Worm (Caenorhabditis elegans) whole organism, young adult: ENCODE measurements around the gene str-121.
A peak's percentile ranks its signal among the peaks of the same experiment; 100 is the strongest.

Experiments
- B0261.1 ChIP-seq: sonication (generic microtip); optimal IDR thresholded peaks from 2 replicates; lab custom pipeline; 2016; ENCODE audit warnings: mild to moderate bottlenecking, missing genetic modification characterization, moderate library complexity, missing compliant biosample characterization
- B0336.3 ChIP-seq: fragments of 200-800 bp; sonication (Bioruptor generic); IDR thresholded peaks from 2 replicates; pipeline ENCODE4 v1.3.6; 2022; ENCODE audit warnings: missing genetic modification characterization, missing compliant biosample characterization
- F23B12.7 ChIP-seq: sonication (generic microtip); optimal IDR thresholded peaks from 2 replicates; lab custom pipeline; 2017; ENCODE audit warnings: missing genetic modification characterization, mild to moderate bottlenecking, missing compliant biosample characterization, antibody characterized with exemption, moderate library complexity; ENCODE audit not compliant: insufficient read depth
- T07F8.4 ChIP-seq: sonication (generic microtip); optimal IDR thresholded peaks from 2 replicates; lab custom pipeline; 2016; ENCODE audit warnings: mild to moderate bottlenecking, missing genetic modification characterization, moderate library complexity, missing compliant biosample characterization
- Y95B8A.8 ChIP-seq: fragments of 200-800 bp; sonication (Bioruptor generic); IDR thresholded peaks from 2 replicates; pipeline ENCODE4 v1.3.6; 2022; ENCODE audit warnings: missing genetic modification reagents, missing genetic modification characterization, missing compliant biosample characterization
- aptf-2 ChIP-seq: fragments of 200-800 bp; sonication (Bioruptor generic); conservative IDR thresholded peaks from 2 replicates; pipeline ENCODE4 v1.3.6; 2022; ENCODE audit warnings: missing genetic modification reagents, missing genetic modification characterization, missing compliant biosample characterization
- aptf-3 ChIP-seq: fragments of 200-800 bp; sonication (Bioruptor generic); IDR thresholded peaks from 2 replicates; pipeline ENCODE4 v1.3.6; 2022; ENCODE audit warnings: missing genetic modification characterization, missing compliant biosample characterization
- atf-7 ChIP-seq: sonication (generic microtip); optimal IDR thresholded peaks from 2 replicates; lab custom pipeline; 2017; ENCODE audit warnings: mild to moderate bottlenecking, missing genetic modification characterization, missing compliant biosample characterization
- attf-3 ChIP-seq: fragments of 200-800 bp; sonication (Bioruptor generic); conservative IDR thresholded peaks from 2 replicates; pipeline ENCODE4 v1.3.6; 2022; ENCODE audit warnings: missing genetic modification reagents, missing genetic modification characterization, missing compliant biosample characterization
- attf-5 ChIP-seq: fragments of 200-800 bp; sonication (Bioruptor generic); optimal IDR thresholded peaks from 2 replicates; lab custom pipeline; 2018; ENCODE audit warnings: mild to moderate bottlenecking, missing genetic modification characterization, missing compliant biosample characterization
- cebp-2 ChIP-seq: fragments of 200-800 bp; sonication (Bioruptor generic); IDR thresholded peaks from 2 replicates; pipeline ENCODE4 v1.3.6; 2022; ENCODE audit warnings: missing genetic modification characterization, missing compliant biosample characterization
- ceh-40 ChIP-seq: fragments of 200-800 bp; sonication (Bioruptor generic); IDR thresholded peaks from 2 replicates; pipeline ENCODE4 v1.3.6; 2022; ENCODE audit warnings: missing genetic modification characterization, missing compliant biosample characterization
- egl-18 ChIP-seq: fragments of 200-800 bp; sonication (Bioruptor generic); IDR thresholded peaks from 2 replicates; pipeline ENCODE4 v1.3.6; 2022; ENCODE audit warnings: missing genetic modification reagents, missing genetic modification characterization, missing compliant biosample characterization
- ekl-4 ChIP-seq: fragments of 200-800 bp; sonication (Bioruptor generic); IDR thresholded peaks from 2 replicates; pipeline ENCODE4 v1.3.6; 2022; ENCODE audit warnings: missing genetic modification reagents, missing genetic modification characterization, missing compliant biosample characterization
- hlh-12 ChIP-seq: sonication (generic microtip); optimal IDR thresholded peaks from 2 replicates; lab custom pipeline; 2016; ENCODE audit warnings: missing genetic modification characterization, missing compliant biosample characterization
- let-526 ChIP-seq: fragments of 200-800 bp; sonication (Bioruptor generic); IDR thresholded peaks from 2 replicates; pipeline ENCODE4 v1.3.6; 2022; ENCODE audit warnings: missing genetic modification reagents, missing genetic modification characterization, missing compliant biosample characterization
- lin-26 ChIP-seq: fragments of 200-800 bp; sonication (Bioruptor generic); IDR thresholded peaks from 2 replicates; pipeline ENCODE4 v1.3.6; 2022; ENCODE audit warnings: missing genetic modification reagents, missing genetic modification characterization, missing compliant biosample characterization
- lin-35 ChIP-seq, 3 experiments: fragments of 150-350 bp in 2 of 3; sonication (generic microtip) in 1 of 3; optimal IDR thresholded peaks; 2 replicates each; lab custom pipeline; 2014 to 2018; ENCODE audit warnings: missing biosample characterization in 3 of 3, missing genetic modification characterization in 3 of 3, missing genetic modification reagents in 3 of 3
- lsl-1 ChIP-seq: fragments of 200-800 bp; sonication (Bioruptor generic); optimal IDR thresholded peaks from 2 replicates; lab custom pipeline; 2018; ENCODE audit warnings: mild to moderate bottlenecking, missing genetic modification characterization, moderate library complexity, missing compliant biosample characterization
- mcd-1 ChIP-seq: fragments of 200-800 bp; sonication (Bioruptor generic); IDR thresholded peaks from 2 replicates; pipeline ENCODE4 v1.3.6; 2022; ENCODE audit warnings: missing genetic modification reagents, missing genetic modification characterization, missing compliant biosample characterization
- mel-28 ChIP-seq: sonication (generic microtip); optimal IDR thresholded peaks from 2 replicates; lab custom pipeline; 2016; ENCODE audit warnings: borderline replicate concordance, mild to moderate bottlenecking, missing genetic modification characterization, missing compliant biosample characterization
- mxl-1 ChIP-seq: sonication (generic microtip); optimal IDR thresholded peaks from 2 replicates; lab custom pipeline; 2016; ENCODE audit warnings: missing genetic modification characterization, missing compliant biosample characterization
- nfyb-1 ChIP-seq: fragments of 200-800 bp; sonication (Bioruptor generic); IDR thresholded peaks from 2 replicates; pipeline ENCODE4 v1.3.6; 2022; ENCODE audit warnings: missing genetic modification reagents, missing genetic modification characterization, missing compliant biosample characterization
- nhr-179 ChIP-seq: sonication (generic microtip); optimal IDR thresholded peaks from 2 replicates; lab custom pipeline; 2016; ENCODE audit warnings: mild to moderate bottlenecking, missing genetic modification characterization, missing compliant biosample characterization
- pbrm-1 ChIP-seq: fragments of 200-800 bp; sonication (Bioruptor generic); IDR thresholded peaks from 2 replicates; pipeline ENCODE4 v1.3.6; 2022; ENCODE audit warnings: missing genetic modification reagents, missing genetic modification characterization, missing compliant biosample characterization
- rec-8 ChIP-seq, 2 experiments: sonication (generic microtip); optimal IDR thresholded peaks; 2 replicates each; lab custom pipeline; 2016; ENCODE audit warnings: mild to moderate bottlenecking in 2 of 2, missing genetic modification characterization in 2 of 2, missing genetic modification reagents in 2 of 2, missing genotype in 2 of 2, missing biosample characterization in 1 of 2, missing compliant biosample characterization in 1 of 2, moderate library complexity in 1 of 2
- tbx-9 ChIP-seq: sonication (generic microtip); optimal IDR thresholded peaks from 2 replicates; lab custom pipeline; 2016; ENCODE audit warnings: borderline replicate concordance, missing genetic modification characterization, inconsistent platforms, missing compliant biosample characterization
- unc-62 ChIP-seq: fragments of 150-350 bp; optimal IDR thresholded peaks from 2 replicates; lab custom pipeline; 2014; ENCODE audit warnings: missing biosample characterization, missing genetic modification reagents, missing genetic modification characterization
- ztf-6 ChIP-seq: fragments of 200-800 bp; sonication (Bioruptor generic); IDR thresholded peaks from 2 replicates; pipeline ENCODE4 v1.3.6; 2022; ENCODE audit warnings: missing genetic modification reagents, missing genetic modification characterization, missing compliant biosample characterization

str-121 gene

DNA sequence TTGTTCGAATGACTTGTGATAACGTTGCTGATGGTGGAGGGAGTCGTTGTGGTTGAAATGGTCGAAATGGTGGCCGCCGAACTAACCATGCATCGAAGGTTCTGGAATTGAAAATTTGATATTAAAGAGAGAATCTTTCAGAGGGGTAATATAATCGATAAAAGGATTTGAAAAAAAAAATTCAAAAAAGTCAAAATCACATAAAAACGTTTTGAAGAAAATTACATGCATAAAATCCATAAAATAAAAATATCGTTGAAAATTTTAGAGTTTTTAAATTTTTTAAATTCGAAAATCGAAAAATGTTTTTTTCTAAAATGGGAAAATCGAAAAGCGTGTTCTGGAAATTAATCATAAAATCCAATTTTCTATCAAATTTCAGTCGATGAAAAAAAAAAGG is 27.1 kb upstream of the str-121 start, which contains the start of gene npr-5:
npr-5 (minus strand) TSS at position 101 of the 400 bp plus-strand sequence.
- TF ChIP-seq egl-18 (GFP tag; lab: Robert Waterston, UW), result no peak
- no peak for TF ChIP-seq Y95B8A.8
- no peak for TF ChIP-seq lsl-1 (GFP tag; lab: Kevin White, UChicago)
- no peak for TF ChIP-seq mcd-1 (GFP tag; lab: Robert Waterston, UW)

DNA sequence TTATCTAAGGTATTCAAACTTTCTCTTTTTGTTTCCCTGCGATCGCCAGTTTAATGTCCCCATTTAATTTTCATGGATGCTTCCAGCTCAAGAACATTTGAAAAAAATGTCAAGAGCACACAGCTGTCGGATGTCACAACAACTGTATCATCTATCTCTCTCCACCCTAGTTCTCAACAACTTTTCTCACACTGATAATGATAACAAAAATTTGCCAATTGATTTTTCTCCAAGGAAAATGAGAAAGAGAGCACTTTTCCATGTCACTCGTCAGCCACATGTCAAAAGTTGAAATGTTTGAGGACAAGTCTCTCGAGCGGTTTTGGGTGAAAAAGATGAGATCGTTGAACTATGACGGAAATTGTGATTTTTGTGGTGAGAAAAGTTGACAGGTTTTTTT is 26.6 kb upstream of the str-121 start:
- TF ChIP-seq atf-7 (no peak), aptf-2 (GFP tag; lab: Robert Waterston, UW) (no peak), pbrm-1 (GFP tag; lab: Robert Waterston, UW) (no peak), nhr-179 (tag; lab: Kevin White, UChicago) (no peak), tbx-9 (tag; lab: Kevin White, UChicago) (no peak), ekl-4 (GFP tag; lab: Robert Waterston, UW) (no peak), cebp-2 (GFP tag; lab: Robert Waterston, UW) (no peak)
- TF ChIP-seq, all 124 proteins: peak for 0

DNA sequence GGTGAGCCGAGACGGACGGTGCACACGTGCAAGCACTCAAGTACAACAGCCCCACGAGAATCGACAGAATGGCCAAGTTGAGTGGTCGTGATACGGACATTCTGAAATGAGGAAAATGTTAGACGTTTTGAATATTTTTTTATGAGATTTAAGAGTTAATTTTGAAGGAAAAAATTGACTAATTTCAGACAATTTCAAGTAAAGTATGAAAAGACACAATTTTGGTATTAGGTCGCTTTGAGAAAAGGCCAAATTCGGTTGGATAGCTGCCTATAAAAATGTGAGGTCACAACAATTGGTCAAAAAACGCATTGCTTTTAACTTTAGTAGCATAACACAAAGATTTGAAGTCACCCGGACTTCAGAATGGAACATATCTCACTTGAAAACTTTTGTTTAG is 18.3 kb upstream of the str-121 start, which contains the start of gene nlp-70:
nlp-70 (minus strand) TSS at position 101 of the 400 bp plus-strand sequence.
- no peak for TF ChIP-seq unc-62 (GFP tag; lab: Kevin White, UChicago)
- TF ChIP-seq B0261.1 (tag; lab: Kevin White, UChicago), result no peak
- TF ChIP-seq aptf-3, result no peak

DNA sequence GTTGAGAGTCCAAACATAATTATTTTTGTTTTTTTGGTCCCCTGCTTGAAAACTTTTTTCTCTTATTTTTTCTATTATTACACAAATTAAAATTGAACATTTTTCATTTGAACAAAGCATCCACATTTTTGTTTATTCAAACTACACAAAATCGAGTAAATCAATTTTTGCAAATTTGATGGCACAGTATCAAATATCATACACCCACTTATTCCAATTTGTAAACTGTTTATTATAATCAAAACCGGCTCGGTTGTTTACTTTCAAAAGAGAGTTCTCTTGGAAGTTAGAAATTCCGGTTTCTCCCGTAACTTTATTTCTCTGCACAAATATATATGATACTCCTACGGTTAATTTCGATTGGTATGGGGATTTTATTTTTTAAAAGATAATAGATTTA is 13.5 kb upstream of the str-121 start, which contains the start of gene lgc-26:
lgc-26 (plus strand) TSS at position 301 of the 400 bp plus-strand sequence.
- TF ChIP-seq attf-3 (GFP tag; lab: Robert Waterston, UW) (no peak), let-526 (GFP tag; lab: Robert Waterston, UW) (no peak), ceh-40 (GFP tag; lab: Robert Waterston, UW) (no peak), attf-5 (no peak), lin-26 (GFP tag; lab: Robert Waterston, UW) (no peak), nhr-179 (tag; lab: Kevin White, UChicago) (no peak), T07F8.4 (tag; lab: Kevin White, UChicago) (no peak), ztf-6 (GFP tag; lab: Robert Waterston, UW) (no peak)

DNA sequence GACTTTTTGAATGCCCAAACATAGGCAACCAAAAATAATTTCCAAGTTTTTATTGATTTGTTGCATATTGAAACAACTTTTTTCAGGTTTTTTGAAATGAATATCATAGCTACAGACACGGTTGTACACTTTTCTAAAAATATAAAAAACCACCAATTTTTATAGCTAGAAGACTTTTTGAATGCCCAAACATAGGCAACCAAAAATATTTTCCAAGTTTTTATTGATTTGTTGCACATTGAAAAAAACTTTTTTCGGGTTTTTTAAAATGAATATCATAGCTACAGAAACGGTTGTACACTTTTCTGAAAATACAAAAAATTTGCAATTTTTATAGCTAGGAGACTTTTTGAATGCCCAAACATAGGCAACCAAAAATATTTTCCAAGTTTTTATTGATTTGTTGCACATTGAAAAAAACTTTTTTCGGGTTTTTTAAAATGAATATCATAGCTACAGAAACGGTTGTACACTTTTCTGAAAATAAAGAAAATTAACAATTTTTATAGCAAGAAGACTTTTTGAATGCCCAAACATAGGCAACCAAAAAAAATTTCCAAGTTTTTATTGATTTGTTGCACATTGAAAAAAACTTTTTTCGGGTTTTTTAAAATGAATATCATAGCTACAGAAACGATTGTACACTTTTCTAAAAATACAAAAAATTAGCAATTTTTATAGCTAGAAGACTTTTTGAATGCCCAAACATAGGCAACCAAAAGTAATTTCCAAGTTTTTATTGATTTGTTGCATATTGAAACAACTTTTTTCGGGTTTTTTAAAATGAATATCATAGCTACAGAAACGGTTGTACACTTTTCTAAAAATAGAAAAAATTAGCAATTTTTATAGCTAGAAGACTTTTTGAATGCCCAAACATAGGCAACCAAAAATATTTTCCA is 10.8 kb upstream of the str-121 start:
- TF ChIP-seq F23B12.7 (tag; lab: Kevin White, UChicago) (peak; percentile 23), lin-35 (GFP tag; optimal IDR thresholded peaks at IDR 0.05; lab: Kevin White, UChicago) (peak in 1 of 3 experiments; percentile 4), hlh-12 (tag; lab: Kevin White, UChicago) (peak; percentile 93), mxl-1 (tag; lab: Kevin White, UChicago) (peak; percentile 77), rec-8 (tag; optimal IDR thresholded peaks at IDR 0.05; lab: Kevin White, UChicago) (peak in 1 of 2 experiments; percentile 74), mel-28 (tag; lab: Kevin White, UChicago) (peak; percentile 31)

DNA sequence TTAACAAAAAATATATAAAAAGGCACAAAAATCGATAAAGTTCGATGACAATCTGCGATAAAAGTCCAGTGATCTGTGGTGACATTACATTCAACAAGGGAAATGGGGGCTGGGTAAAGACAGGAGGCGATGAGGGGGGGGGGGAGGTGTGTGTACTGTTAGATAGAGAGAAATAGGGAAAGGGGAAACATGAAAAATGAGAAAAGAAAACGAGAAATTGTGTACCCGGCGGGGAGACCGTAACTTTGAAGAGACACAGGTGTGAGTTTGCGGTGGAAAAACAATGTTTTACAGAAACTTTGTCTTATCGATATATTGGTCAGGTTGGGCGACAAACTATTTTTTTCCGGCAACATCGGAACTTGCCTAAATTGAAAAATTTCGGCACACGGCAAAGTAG is 5.8 kb upstream of the str-121 start:
- TF ChIP-seq rec-8 (tag; optimal IDR thresholded peaks at IDR 0.05; lab: Kevin White, UChicago) (no peak), nfyb-1 (no peak), B0336.3 (GFP tag; lab: Robert Waterston, UW) (0 out of 2 replicates have a peak, but pooled peaks have one; percentile 19)
